Fruit fly (Drosophila melanogaster): ENCODE measurements around the gene CG4318.

- TF ChIP-seq EcR (GFP tag; optimal IDR thresholded peaks at IDR 0.05): no peak
- no peak for TF ChIP-seq CG34367 (tag; optimal IDR thresholded peaks at IDR 0.05)
- no peak for TF ChIP-seq Ets98B (GFP tag; IDR thresholded peaks at IDR 0.05)
Observed at dm6 chrX:13194249-13194648, 39.5 kb upstream of the CG4318 start, which contains the start of gene Coq5.

Measured in whole organism, pupa.